Worm (Caenorhabditis elegans) whole organism, L2 larva: ENCODE data around the gene ZC250.4.

Experiments
- C34F6.9 ChIP-seq: fragments of 150-350 bp; optimal IDR thresholded peaks from 2 replicates; lab custom pipeline; 2014; ENCODE audit warnings: missing biosample characterization, missing genetic modification characterization
- F13H6.1 ChIP-seq: sonication (generic microtip); optimal IDR thresholded peaks from 2 replicates; lab custom pipeline; 2016; ENCODE audit warnings: missing genetic modification characterization, missing compliant biosample characterization
- R02D3.7 ChIP-seq: fragments of 150-350 bp; optimal IDR thresholded peaks from 2 replicates; lab custom pipeline; 2014; ENCODE audit warnings: missing biosample characterization, missing genetic modification characterization
- Y55F3AM.14 ChIP-seq: fragments of 200-800 bp; sonication (Bioruptor generic); optimal IDR thresholded peaks from 2 replicates; lab custom pipeline; 2018; ENCODE audit warnings: mild to moderate bottlenecking, missing genetic modification characterization, missing compliant biosample characterization
- ZK546.5 ChIP-seq: sonication (generic microtip); optimal IDR thresholded peaks from 2 replicates; lab custom pipeline; 2017; ENCODE audit warnings: missing biosample characterization, missing genetic modification characterization
- aly-2 ChIP-seq: fragments of 150-350 bp; optimal IDR thresholded peaks from 2 replicates; lab custom pipeline; 2014; ENCODE audit warnings: missing biosample characterization, missing genetic modification characterization
- ama-1 ChIP-seq: fragments of 150-350 bp; optimal IDR thresholded peaks from 2 replicates; lab custom pipeline; 2018; ENCODE audit warnings: inconsistent platforms
- blmp-1 ChIP-seq: sonication (generic microtip); optimal IDR thresholded peaks from 2 replicates; lab custom pipeline; 2017; ENCODE audit warnings: missing genetic modification characterization, mild to moderate bottlenecking, missing compliant biosample characterization, antibody characterized with exemption, moderate library complexity; ENCODE audit not compliant: insufficient read depth
- ceh-16 ChIP-seq: fragments of 150-350 bp; optimal IDR thresholded peaks from 2 replicates; lab custom pipeline; 2014; ENCODE audit warnings: missing biosample characterization, missing genetic modification characterization
- crh-2 ChIP-seq: sonication (generic microtip); optimal IDR thresholded peaks from 2 replicates; lab custom pipeline; 2017; ENCODE audit warnings: missing biosample characterization, missing genetic modification characterization
- dmd-4 ChIP-seq: sonication (generic microtip); optimal IDR thresholded peaks from 2 replicates; lab custom pipeline; 2017; ENCODE audit warnings: missing biosample characterization, missing genetic modification characterization
- egl-27 ChIP-seq: sonication (generic microtip); optimal IDR thresholded peaks from 3 replicates; lab custom pipeline; 2017; ENCODE audit warnings: missing biosample characterization, missing genetic modification reagents, missing genetic modification characterization
- elt-1 ChIP-seq: fragments of 150-350 bp; optimal IDR thresholded peaks from 2 replicates; lab custom pipeline; 2014; ENCODE audit warnings: missing biosample characterization, missing genetic modification characterization
- elt-3 ChIP-seq: sonication (generic microtip); optimal IDR thresholded peaks from 2 replicates; lab custom pipeline; 2017; ENCODE audit warnings: missing biosample characterization, missing genetic modification characterization
- fos-1 ChIP-seq: fragments of 150-350 bp; optimal IDR thresholded peaks from 2 replicates; lab custom pipeline; 2014; ENCODE audit warnings: missing biosample characterization, missing genetic modification characterization
- lin-11 ChIP-seq: fragments of 150-350 bp; sonication (generic microtip); optimal IDR thresholded peaks from 2 replicates; lab custom pipeline; 2014; ENCODE audit warnings: missing biosample characterization, missing genetic modification characterization, inconsistent platforms, mixed read lengths
- lin-13 ChIP-seq: fragments of 150-350 bp; optimal IDR thresholded peaks from 2 replicates; lab custom pipeline; 2014; ENCODE audit warnings: missing biosample characterization, missing genetic modification reagents, missing genetic modification characterization
- lin-39 ChIP-seq: fragments of 150-350 bp; optimal IDR thresholded peaks from 2 replicates; lab custom pipeline; 2014; ENCODE audit warnings: missing biosample characterization, missing genetic modification reagents, missing genetic modification characterization
- lsy-2 ChIP-seq, 2 experiments: fragments of 150-350 bp in 1 of 2; sonication (generic microtip) in 1 of 2; optimal IDR thresholded peaks; 2 replicates each; lab custom pipeline; 2014 to 2017; ENCODE audit warnings: missing biosample characterization in 2 of 2, missing genetic modification characterization in 2 of 2
- mab-5 ChIP-seq: fragments of 150-350 bp; optimal IDR thresholded peaks from 2 replicates; lab custom pipeline; 2014; ENCODE audit warnings: missing biosample characterization, missing genetic modification characterization
- mdl-1 ChIP-seq, 2 experiments: fragments of 150-350 bp in 1 of 2; sonication (generic microtip) in 1 of 2; optimal IDR thresholded peaks; 2 replicates each; lab custom pipeline; 2017; ENCODE audit warnings: missing biosample characterization in 2 of 2, missing genetic modification characterization in 2 of 2
- nhr-10 ChIP-seq: sonication (generic microtip); optimal IDR thresholded peaks from 2 replicates; lab custom pipeline; 2017; ENCODE audit warnings: missing biosample characterization, missing genetic modification characterization
- nhr-11 ChIP-seq: fragments of 150-350 bp; optimal IDR thresholded peaks from 2 replicates; lab custom pipeline; 2014; ENCODE audit warnings: missing biosample characterization, missing genetic modification characterization
- nhr-12 ChIP-seq: fragments of 150-350 bp; optimal IDR thresholded peaks from 2 replicates; lab custom pipeline; 2014; ENCODE audit warnings: missing biosample characterization, missing genetic modification characterization
- nhr-129 ChIP-seq: fragments of 150-350 bp; optimal IDR thresholded peaks from 2 replicates; lab custom pipeline; 2014; ENCODE audit warnings: missing biosample characterization, missing genetic modification characterization
- nhr-23 ChIP-seq: fragments of 150-350 bp; optimal IDR thresholded peaks from 2 replicates; lab custom pipeline; 2014; ENCODE audit warnings: missing biosample characterization, missing genetic modification reagents, missing genetic modification characterization
- nhr-237 ChIP-seq: fragments of 150-350 bp; optimal IDR thresholded peaks from 2 replicates; lab custom pipeline; 2014; ENCODE audit warnings: missing biosample characterization, missing genetic modification characterization
- nhr-25 ChIP-seq: fragments of 150-350 bp; sonication (generic microtip); optimal IDR thresholded peaks from 3 replicates; lab custom pipeline; 2014; ENCODE audit warnings: missing biosample characterization, missing genetic modification characterization
- nhr-6 ChIP-seq: fragments of 150-350 bp; optimal IDR thresholded peaks from 2 replicates; lab custom pipeline; 2014; ENCODE audit warnings: missing biosample characterization, missing genetic modification characterization
- nhr-77 ChIP-seq: fragments of 150-350 bp; optimal IDR thresholded peaks from 2 replicates; lab custom pipeline; 2014; ENCODE audit warnings: missing biosample characterization, missing genetic modification characterization
- peb-1 ChIP-seq: fragments of 150-350 bp; optimal IDR thresholded peaks from 2 replicates; lab custom pipeline; 2014; ENCODE audit warnings: missing biosample characterization, missing genetic modification characterization
- sem-4 ChIP-seq: fragments of 150-350 bp; optimal IDR thresholded peaks from 2 replicates; lab custom pipeline; 2014; ENCODE audit warnings: missing biosample characterization, missing genetic modification reagents, missing genetic modification characterization
- skn-1 ChIP-seq: sonication (generic microtip); optimal IDR thresholded peaks from 2 replicates; lab custom pipeline; 2017; ENCODE audit warnings: missing biosample characterization, missing genetic modification characterization
- sma-3 ChIP-seq: sonication (generic microtip); optimal IDR thresholded peaks from 2 replicates; lab custom pipeline; 2016; ENCODE audit warnings: missing genetic modification reagents, missing genetic modification characterization, missing compliant biosample characterization
- sma-9 ChIP-seq, 2 experiments: fragments of 150-350 bp in 1 of 2; sonication (generic microtip) in 1 of 2; optimal IDR thresholded peaks; 2 replicates each; lab custom pipeline; 2014 to 2016; ENCODE audit warnings: missing genetic modification characterization in 2 of 2, mild to moderate bottlenecking in 1 of 2, missing biosample characterization in 1 of 2, missing compliant biosample characterization in 1 of 2, missing genetic modification reagents in 1 of 2, moderate library complexity in 1 of 2
- snpc-4 ChIP-seq: fragments of 150-350 bp; optimal IDR thresholded peaks from 2 replicates; lab custom pipeline; 2014; ENCODE audit warnings: missing biosample characterization, missing genetic modification characterization
- unc-39 ChIP-seq: fragments of 150-350 bp; optimal IDR thresholded peaks from 2 replicates; lab custom pipeline; 2014; ENCODE audit warnings: missing biosample characterization, missing genetic modification characterization
- unc-55 ChIP-seq: fragments of 150-350 bp; sonication (generic microtip); optimal IDR thresholded peaks from 3 replicates; lab custom pipeline; 2014; ENCODE audit warnings: missing biosample characterization, missing genetic modification reagents, missing genetic modification characterization
- unc-62 ChIP-seq: fragments of 150-350 bp; optimal IDR thresholded peaks from 2 replicates; lab custom pipeline; 2014; ENCODE audit warnings: missing biosample characterization, missing genetic modification reagents, missing genetic modification characterization
- zag-1 ChIP-seq: fragments of 150-350 bp; optimal IDR thresholded peaks from 2 replicates; lab custom pipeline; 2014; ENCODE audit warnings: missing biosample characterization, missing genetic modification characterization
- ztf-11 ChIP-seq: sonication (generic microtip); optimal IDR thresholded peaks from 2 replicates; lab custom pipeline; 2017; ENCODE audit warnings: missing biosample characterization, missing genetic modification characterization
- ztf-4 ChIP-seq: fragments of 150-350 bp; optimal IDR thresholded peaks from 2 replicates; lab custom pipeline; 2014; ENCODE audit warnings: missing biosample characterization, missing genetic modification characterization

Gene ZC250.4

DNA sequence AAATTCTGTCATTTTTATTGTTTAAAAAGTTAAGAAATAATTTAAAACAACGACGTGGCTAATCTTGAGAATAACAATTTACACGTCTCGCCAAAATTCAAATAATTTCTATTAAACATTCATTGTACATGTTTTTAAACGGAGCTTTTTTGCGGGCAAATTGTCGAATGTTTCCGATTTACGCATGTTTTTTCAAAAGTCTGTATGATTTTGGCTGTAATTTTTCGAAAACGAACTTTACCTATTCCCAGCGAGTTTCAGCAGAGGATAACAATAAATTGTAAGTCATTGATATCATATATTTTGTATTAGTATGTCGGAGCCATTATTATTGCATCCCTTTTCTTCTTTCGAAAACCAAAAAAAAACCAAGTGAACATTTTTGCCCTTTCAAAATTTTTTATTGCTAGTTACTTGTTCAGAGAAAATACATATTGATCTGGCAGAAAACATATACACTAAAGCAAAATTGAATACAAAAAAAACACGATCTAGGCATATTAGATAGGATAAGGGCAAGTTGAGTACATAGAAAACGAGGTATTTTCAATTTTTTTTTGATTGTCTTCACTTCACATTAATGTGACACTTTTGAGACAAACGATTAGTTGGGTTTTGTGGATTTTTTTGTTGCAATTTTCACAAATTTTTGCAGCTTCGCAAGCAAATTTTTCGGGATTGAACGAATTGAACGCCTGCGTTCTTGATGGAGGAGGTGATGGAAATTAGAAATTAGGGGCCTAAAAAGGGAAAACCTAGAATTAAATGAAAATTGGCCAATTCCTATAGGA is 25.8 kb upstream of the ZC250.4 start, which contains the start of gene F26F12.2:
Gene F26F12.2 (minus strand): TSS at position 38 of the 791 bp plus-strand sequence.
- TF ChIP-seq nhr-129 (tag; lab: Kevin White, UChicago) (peak; percentile 17), nhr-6 (tag; lab: Kevin White, UChicago) (no peak), mab-5 (tag; lab: Kevin White, UChicago) (no peak), unc-62 (no peak), unc-55 (no peak), skn-1 (tag; lab: Kevin White, UChicago) (no peak), ZK546.5 (tag; lab: Kevin White, UChicago) (no peak), F13H6.1 (tag; lab: Kevin White, UChicago) (no peak), ceh-16 (tag; lab: Kevin White, UChicago) (no peak), nhr-237 (tag; lab: Kevin White, UChicago) (no peak), nhr-10 (no peak), dmd-4 (tag; lab: Kevin White, UChicago) (no peak), ama-1 (lab: Kevin White, UChicago) (peak; percentile 77), blmp-1 (tag; lab: Kevin White, UChicago) (peak; percentile 58), mdl-1 (tag; optimal IDR thresholded peaks at IDR 0.05; lab: Kevin White, UChicago) (no peak), lin-13 (GFP tag; lab: Kevin White, UChicago) (no peak), crh-2 (no peak), R02D3.7 (tag; lab: Kevin White, UChicago) (no peak), lin-11 (tag; lab: Kevin White, UChicago) (no peak), nhr-77 (tag; lab: Kevin White, UChicago) (no peak), nhr-12 (tag; lab: Kevin White, UChicago) (no peak), egl-27 (no peak), nhr-25 (tag; lab: Kevin White, UChicago) (peak; percentile 76), sma-9 (GFP tag; optimal IDR thresholded peaks at IDR 0.05; lab: Kevin White, UChicago) (no peak), sma-9 (tag; optimal IDR thresholded peaks at IDR 0.05; lab: Kevin White, UChicago) (no peak), sma-3 (GFP tag; lab: Kevin White, UChicago) (peak; percentile 2), lsy-2 (tag; optimal IDR thresholded peaks at IDR 0.05; lab: Kevin White, UChicago) (peak in 1 of 2 experiments; percentile 6), unc-39 (no peak), peb-1 (tag; lab: Kevin White, UChicago) (no peak), elt-3 (tag; lab: Kevin White, UChicago) (no peak), nhr-11 (tag; lab: Kevin White, UChicago) (no peak), ztf-11 (tag; lab: Kevin White, UChicago) (no peak), snpc-4 (tag; lab: Kevin White, UChicago) (no peak), Y55F3AM.14 (GFP tag; lab: Kevin White, UChicago) (no peak), nhr-23 (tag; lab: Kevin White, UChicago) (no peak), C34F6.9 (tag; lab: Kevin White, UChicago) (peak; percentile 30), ztf-4 (tag; lab: Kevin White, UChicago) (peak; percentile 47), sem-4 (tag; lab: Kevin White, UChicago) (no peak), aly-2 (no peak), fos-1 (tag; lab: Kevin White, UChicago) (no peak)
- TF ChIP-seq, all 48 proteins: peak for 8

DNA sequence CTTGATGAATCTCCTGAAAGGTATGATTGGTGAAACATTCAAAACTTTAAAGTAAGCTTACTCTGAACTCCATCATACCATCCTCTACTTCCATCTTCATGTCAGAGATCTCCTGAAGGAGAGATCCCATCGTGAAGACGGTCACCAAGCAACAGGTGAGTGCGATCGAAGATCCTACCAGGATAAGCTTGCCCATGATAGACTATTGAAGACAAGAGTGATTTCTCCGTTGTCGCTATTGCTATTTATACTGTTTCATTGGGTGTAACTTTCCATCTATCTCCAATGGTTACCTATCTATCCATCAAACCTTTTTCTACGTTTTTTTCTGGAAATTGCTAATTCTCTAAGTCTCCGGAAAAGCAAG is 23.7 kb upstream of the ZC250.4 start, which contains the start of gene col-140:
Gene col-140 (minus strand): TSS at position 219 of the 367 bp plus-strand sequence.
- TF ChIP-seq ceh-16 (tag; lab: Kevin White, UChicago) (no peak), elt-1 (tag; lab: Kevin White, UChicago) (no peak), zag-1 (no peak), lin-39 (tag; lab: Kevin White, UChicago) (no peak)
- TF ChIP-seq, all 48 proteins: peak for 0
